Fruit fly (Drosophila melanogaster) whole organism, embryonic: ENCODE measurements around the gene CG42541.

Source experiments
- Adf1 ChIP-seq: fragments of 200-800 bp; sonication (Bioruptor generic); IDR thresholded peaks from 2 replicates; pipeline ENCODE4 v1.3.6; 2022; ENCODE audit warnings: missing biosample characterization, missing genetic modification characterization
- Atf3 ChIP-seq: fragments of 200-800 bp; sonication (Bioruptor generic); optimal IDR thresholded peaks from 3 replicates; lab custom pipeline; 2016; ENCODE audit warnings: missing biosample characterization, missing genetic modification characterization
- BtbVII ChIP-seq: fragments of 200-800 bp; sonication (Bioruptor generic); optimal IDR thresholded peaks from 3 replicates; lab custom pipeline; 2017; ENCODE audit warnings: missing biosample characterization, mild to moderate bottlenecking, missing genetic modification characterization
- CG10431 ChIP-seq: fragments of 200-800 bp; sonication (Bioruptor generic); optimal IDR thresholded peaks from 3 replicates; lab custom pipeline; 2018; ENCODE audit warnings: missing biosample characterization, mild to moderate bottlenecking, missing genetic modification characterization
- CG11456 ChIP-seq: fragments of 200-800 bp; sonication (Bioruptor generic); IDR thresholded peaks from 3 replicates; pipeline ENCODE4 v1.3.6; 2022; ENCODE audit warnings: missing biosample characterization, missing genetic modification characterization
- CG11696 ChIP-seq: fragments of 200-800 bp; sonication (Bioruptor generic); IDR thresholded peaks from 2 replicates; pipeline ENCODE4 v1.3.6; 2022; ENCODE audit warnings: missing biosample characterization, missing genetic modification characterization
- CG12391 ChIP-seq: fragments of 200-800 bp; sonication (Bioruptor generic); optimal IDR thresholded peaks from 3 replicates; lab custom pipeline; 2018; ENCODE audit warnings: missing biosample characterization, mild to moderate bottlenecking, missing genetic modification characterization, moderate library complexity
- CG13424 ChIP-seq: fragments of 200-800 bp; sonication (Bioruptor generic); optimal IDR thresholded peaks from 2 replicates; lab custom pipeline; 2019; ENCODE audit warnings: missing biosample characterization, mild to moderate bottlenecking, missing genetic modification characterization, moderate library complexity
- CG13624 ChIP-seq: fragments of 200-800 bp; sonication (Bioruptor generic); optimal IDR thresholded peaks from 2 replicates; lab custom pipeline; 2016; ENCODE audit warnings: missing biosample characterization, missing genetic modification characterization
- CG15011 ChIP-seq: fragments of 200-800 bp; sonication (Bioruptor generic); optimal IDR thresholded peaks from 3 replicates; lab custom pipeline; 2018; ENCODE audit warnings: missing biosample characterization, mild to moderate bottlenecking, missing genetic modification characterization
- CG15269 ChIP-seq: fragments of 200-800 bp; sonication (Bioruptor generic); optimal IDR thresholded peaks from 2 replicates; lab custom pipeline; 2018; ENCODE audit warnings: missing biosample characterization, mild to moderate bottlenecking, missing genetic modification characterization, moderate library complexity
- CG16863 ChIP-seq: fragments of 200-800 bp; sonication (Bioruptor generic); optimal IDR thresholded peaks from 3 replicates; lab custom pipeline; 2016; ENCODE audit warnings: missing biosample characterization, missing genetic modification characterization
- CG17829 ChIP-seq: fragments of 200-800 bp; optimal IDR thresholded peaks from 2 replicates; lab custom pipeline; 2019; ENCODE audit warnings: missing biosample characterization, mild to moderate bottlenecking, missing genetic modification characterization, moderate library complexity
- CG18764 ChIP-seq: fragments of 200-800 bp; sonication (Bioruptor generic); optimal IDR thresholded peaks from 3 replicates; lab custom pipeline; 2016; ENCODE audit warnings: missing biosample characterization, missing genetic modification characterization
- CG2712 ChIP-seq: fragments of 200-800 bp; optimal IDR thresholded peaks from 3 replicates; lab custom pipeline; 2019; ENCODE audit warnings: missing biosample characterization, mild to moderate bottlenecking, missing genetic modification characterization, moderate library complexity
- CG33557 ChIP-seq: fragments of 200-800 bp; sonication (Bioruptor generic); optimal IDR thresholded peaks from 2 replicates; lab custom pipeline; 2019; ENCODE audit warnings: missing biosample characterization, mild to moderate bottlenecking, missing genetic modification characterization, moderate library complexity
- CG3995 ChIP-seq: fragments of 200-800 bp; sonication (Bioruptor generic); optimal IDR thresholded peaks from 3 replicates; lab custom pipeline; 2016; ENCODE audit warnings: missing biosample characterization, missing genetic modification characterization
- CG42726 ChIP-seq: fragments of 200-800 bp; sonication (Bioruptor generic); IDR thresholded peaks from 2 replicates; pipeline ENCODE4 v1.3.6; 2022; ENCODE audit warnings: missing biosample characterization, missing genetic modification characterization; ENCODE audit not compliant: partially characterized antibody
- CG4282 ChIP-seq: fragments of 200-800 bp; sonication (Bioruptor generic); optimal IDR thresholded peaks from 2 replicates; lab custom pipeline; 2016; ENCODE audit warnings: missing biosample characterization, missing genetic modification characterization
- CG6689 ChIP-seq: fragments of 200-800 bp; sonication (Bioruptor generic); IDR thresholded peaks from 2 replicates; pipeline ENCODE4 v1.3.6; 2022; ENCODE audit warnings: missing biosample characterization, missing genetic modification characterization
- CG9727 ChIP-seq: fragments of 200-800 bp; sonication (Bioruptor generic); optimal IDR thresholded peaks from 3 replicates; lab custom pipeline; 2017; ENCODE audit warnings: missing biosample characterization, mild to moderate bottlenecking, missing genetic modification characterization
- D19B ChIP-seq: fragments of 200-800 bp; sonication (Bioruptor generic); optimal IDR thresholded peaks from 2 replicates; lab custom pipeline; 2017; ENCODE audit warnings: missing biosample characterization, mild to moderate bottlenecking, missing genetic modification characterization
- Dbx ChIP-seq: fragments of 200-800 bp; sonication (Bioruptor generic); IDR thresholded peaks from 3 replicates; pipeline ENCODE4 v1.3.6; 2022; ENCODE audit warnings: missing biosample characterization, missing genetic modification characterization
- Hr51 ChIP-seq, 2 experiments: fragments of 200-800 bp; sonication (Bioruptor generic); optimal IDR thresholded peaks; 2 replicates in 1 of 2; 3 replicates in 1 of 2; lab custom pipeline; 2016 to 2018; ENCODE audit warnings: missing biosample characterization in 2 of 2, missing genetic modification characterization in 2 of 2, mild to moderate bottlenecking in 1 of 2, moderate library complexity in 1 of 2
- Hsf ChIP-seq: fragments of 200-800 bp; sonication (Bioruptor generic); optimal IDR thresholded peaks from 3 replicates; lab custom pipeline; 2016; ENCODE audit warnings: missing biosample characterization, missing genetic modification characterization
- Med ChIP-seq: fragments of 200-800 bp; sonication (Bioruptor generic); peaks from one replicate; lab custom pipeline; 2016; ENCODE audit warnings: missing biosample characterization, missing genetic modification characterization, mild to moderate bottlenecking, inconsistent platforms, moderate library complexity
- Meics ChIP-seq: fragments of 200-800 bp; sonication (Bioruptor generic); optimal IDR thresholded peaks from 2 replicates; lab custom pipeline; 2017; ENCODE audit warnings: missing biosample characterization, mild to moderate bottlenecking, missing genetic modification characterization
- NFAT ChIP-seq: fragments of 200-800 bp; sonication (Bioruptor generic); IDR thresholded peaks from 2 replicates; pipeline ENCODE4 v1.3.6; 2022; ENCODE audit warnings: missing biosample characterization, missing genetic modification characterization
- Neu2 ChIP-seq: fragments of 200-800 bp; sonication (Bioruptor generic); optimal IDR thresholded peaks from 3 replicates; lab custom pipeline; 2016; ENCODE audit warnings: missing biosample characterization, missing genetic modification characterization, borderline replicate concordance
- NfI ChIP-seq: fragments of 200-800 bp; sonication (Bioruptor generic); optimal IDR thresholded peaks from 3 replicates; lab custom pipeline; 2018; ENCODE audit warnings: missing biosample characterization, mild to moderate bottlenecking, missing genetic modification characterization, moderate library complexity
- Opbp ChIP-seq: fragments of 200-800 bp; sonication (Bioruptor generic); IDR thresholded peaks from 3 replicates; pipeline ENCODE4 v1.3.6; 2022; ENCODE audit warnings: missing biosample characterization, missing genetic modification characterization; ENCODE audit not compliant: partially characterized antibody
- Optix ChIP-seq: fragments of 200-800 bp; sonication (Bioruptor generic); IDR thresholded peaks from 3 replicates; pipeline ENCODE4 v1.3.6; 2022; ENCODE audit warnings: missing biosample characterization, missing genetic modification characterization
- Tbp ChIP-seq: fragments of >200 bp; optimal IDR thresholded peaks from 2 replicates; lab custom pipeline; 2018; ENCODE audit warnings: missing biosample characterization, missing genetic modification characterization
- amos ChIP-seq: fragments of 200-800 bp; sonication (Bioruptor generic); IDR thresholded peaks from 2 replicates; pipeline ENCODE4 v1.3.6; 2022; ENCODE audit warnings: missing biosample characterization, missing genetic modification characterization; ENCODE audit not compliant: partially characterized antibody
- bigmax ChIP-seq: fragments of 200-800 bp; sonication (Bioruptor generic); optimal IDR thresholded peaks from 2 replicates; lab custom pipeline; 2018; ENCODE audit warnings: missing biosample characterization, mild to moderate bottlenecking, missing genetic modification characterization
- cato ChIP-seq: fragments of 200-800 bp; sonication (Bioruptor generic); optimal IDR thresholded peaks from 2 replicates; lab custom pipeline; 2016; ENCODE audit warnings: missing biosample characterization, missing genetic modification characterization, borderline replicate concordance
- corto ChIP-seq: fragments of 200-800 bp; sonication (Bioruptor generic); optimal IDR thresholded peaks from 2 replicates; lab custom pipeline; 2016; ENCODE audit warnings: missing biosample characterization, mild to moderate bottlenecking, missing genetic modification characterization, moderate library complexity
- cwo ChIP-seq: fragments of 200-800 bp; sonication (Bioruptor generic); optimal IDR thresholded peaks from 3 replicates; lab custom pipeline; 2017; ENCODE audit warnings: missing biosample characterization, missing genetic modification characterization, mild to moderate bottlenecking, moderate library complexity, missing genetic modification reagents
- da ChIP-seq: fragments of 200-800 bp; sonication (Bioruptor generic); optimal IDR thresholded peaks from 2 replicates; lab custom pipeline; 2016; ENCODE audit warnings: missing biosample characterization, missing genetic modification characterization
- eve ChIP-seq, 2 experiments: fragments of >200 bp; optimal IDR thresholded peaks; 2 replicates each; lab custom pipeline; 2017; ENCODE audit warnings: missing biosample characterization in 2 of 2, missing genetic modification characterization in 2 of 2
- fd3F ChIP-seq: fragments of 200-800 bp; sonication (Bioruptor generic); optimal IDR thresholded peaks from 2 replicates; lab custom pipeline; 2018; ENCODE audit warnings: missing biosample characterization, mild to moderate bottlenecking, missing genetic modification characterization, moderate library complexity
- gcm ChIP-seq: fragments of 200-800 bp; sonication (Bioruptor generic); optimal IDR thresholded peaks from 2 replicates; lab custom pipeline; 2019; ENCODE audit warnings: missing biosample characterization, mild to moderate bottlenecking, missing genetic modification characterization, moderate library complexity
- nerfin-1 ChIP-seq: fragments of 200-800 bp; sonication (Bioruptor generic); optimal IDR thresholded peaks from 3 replicates; lab custom pipeline; 2019; ENCODE audit warnings: missing biosample characterization, mild to moderate bottlenecking, missing genetic modification characterization, moderate library complexity
- org-1 ChIP-seq: fragments of 200-800 bp; sonication (Bioruptor generic); optimal IDR thresholded peaks from 2 replicates; lab custom pipeline; 2017; ENCODE audit warnings: missing biosample characterization, missing genetic modification characterization
- sd ChIP-seq: fragments of 200-800 bp; sonication (Bioruptor generic); optimal IDR thresholded peaks from 3 replicates; lab custom pipeline; 2018; ENCODE audit warnings: missing biosample characterization, mild to moderate bottlenecking, missing genetic modification characterization, moderate library complexity
- slbo ChIP-seq: fragments of 200-800 bp; sonication (Bioruptor generic); IDR thresholded peaks from 2 replicates; pipeline ENCODE4 v1.3.6; 2022; ENCODE audit warnings: missing biosample characterization, missing genetic modification characterization
- trem ChIP-seq: fragments of 200-800 bp; optimal IDR thresholded peaks from 3 replicates; lab custom pipeline; 2019; ENCODE audit warnings: missing biosample characterization, mild to moderate bottlenecking, missing genetic modification characterization, moderate library complexity
- tx ChIP-seq: fragments of 200-800 bp; sonication (Bioruptor generic); optimal IDR thresholded peaks from 2 replicates; lab custom pipeline; 2016; ENCODE audit warnings: missing biosample characterization, missing genetic modification characterization
- unpg ChIP-seq: fragments of 200-800 bp; sonication (Bioruptor generic); optimal IDR thresholded peaks from 3 replicates; lab custom pipeline; 2018; ENCODE audit warnings: missing biosample characterization, mild to moderate bottlenecking, missing genetic modification characterization, moderate library complexity
- zen2 ChIP-seq: fragments of 200-800 bp; sonication (Bioruptor generic); IDR thresholded peaks from 3 replicates; pipeline ENCODE4 v1.3.6; 2022; ENCODE audit warnings: missing biosample characterization, missing genetic modification characterization; ENCODE audit not compliant: partially characterized antibody
- zfh2 ChIP-seq: fragments of 200-800 bp; sonication (Bioruptor generic); optimal IDR thresholded peaks from 2 replicates; lab custom pipeline; 2016; ENCODE audit warnings: missing biosample characterization, missing genetic modification characterization

CG42541 gene

dm6 chrX:3967613-3968012 is 37.2 kb upstream of the CG42541 start (continued):
- TF ChIP-seq CG42726 (GFP tag; lab: Robert Waterston, UW) (no peak), Atf3 (GFP tag; lab: Kevin White, UChicago) (no peak), cwo (no peak), Dbx (GFP tag; lab: Robert Waterston, UW) (no peak), CG15269 (tag; lab: Kevin White, UChicago) (no peak), zen2 (GFP tag; lab: Robert Waterston, UW) (no peak), amos (GFP tag; lab: Robert Waterston, UW) (no peak), Med (GFP tag; lab: Kevin White, UChicago) (peak; percentile 59), CG10431 (GFP tag; lab: Kevin White, UChicago) (no peak), CG3995 (GFP tag; lab: Kevin White, UChicago) (no peak), Meics (GFP tag; lab: Kevin White, UChicago) (no peak), eve (GFP tag; optimal IDR thresholded peaks at IDR 0.05; lab: Kevin White, UChicago) (no peak), Optix (no peak), Hr51 (GFP tag; optimal IDR thresholded peaks at IDR 0.05; lab: Kevin White, UChicago) (no peak), CG11696 (GFP tag; lab: Robert Waterston, UW) (no peak), tx (GFP tag; lab: Kevin White, UChicago) (no peak), CG6689 (no peak), NFAT (GFP tag; lab: Robert Waterston, UW) (no peak), BtbVII (GFP tag; lab: Kevin White, UChicago) (no peak), CG16863 (GFP tag; lab: Kevin White, UChicago) (no peak), CG12391 (tag; lab: Kevin White, UChicago) (no peak), bigmax (GFP tag; lab: Kevin White, UChicago) (no peak), CG15011 (no peak), gcm (GFP tag; lab: Kevin White, UChicago) (no peak), CG18764 (GFP tag; lab: Kevin White, UChicago) (no peak), CG11456 (GFP tag; lab: Robert Waterston, UW) (no peak), CG17829 (tag; lab: Kevin White, UChicago) (no peak), Tbp (GFP tag; lab: Kevin White, UChicago) (no peak), CG33557 (GFP tag; lab: Kevin White, UChicago) (peak; percentile 70), D19B (GFP tag; lab: Kevin White, UChicago) (no peak), slbo (GFP tag; lab: Robert Waterston, UW) (no peak), CG4282 (GFP tag; lab: Kevin White, UChicago) (no peak), CG13424 (tag; lab: Kevin White, UChicago) (peak; percentile 2), nerfin-1 (tag; lab: Kevin White, UChicago) (peak; percentile 27), Opbp (GFP tag; lab: Robert Waterston, UW) (no peak), Hsf (GFP tag; lab: Kevin White, UChicago) (no peak), CG13624 (GFP tag; lab: Kevin White, UChicago) (no peak), da (GFP tag; lab: Kevin White, UChicago) (no peak), unpg (no peak), trem (tag; lab: Kevin White, UChicago) (no peak), org-1 (GFP tag; lab: Kevin White, UChicago) (peak; percentile 18), cato (GFP tag; lab: Kevin White, UChicago) (no peak), NfI (no peak), CG9727 (GFP tag; lab: Kevin White, UChicago) (no peak), CG2712 (tag; lab: Kevin White, UChicago) (peak; percentile 25), fd3F (GFP tag; lab: Kevin White, UChicago) (no peak), zfh2 (no peak), corto (GFP tag; lab: Kevin White, UChicago) (no peak), sd (tag; lab: Kevin White, UChicago) (no peak), Neu2 (GFP tag; lab: Kevin White, UChicago) (no peak), Adf1 (GFP tag; lab: Robert Waterston, UW) (no peak)
